Fruit fly (Drosophila melanogaster) whole organism, embryonic: ENCODE results near the gene CG33093.

Source experiments
- C15 ChIP-seq: fragments of 200-800 bp; sonication (Bioruptor generic); IDR thresholded peaks from 3 replicates; pipeline ENCODE4 v1.3.6; 2022; ENCODE audit warnings: missing biosample characterization, missing genetic modification characterization
- CG10267 ChIP-seq: fragments of 200-800 bp; sonication (Bioruptor generic); optimal IDR thresholded peaks from 2 replicates; lab custom pipeline; 2018; ENCODE audit warnings: missing biosample characterization, mild to moderate bottlenecking, missing genetic modification characterization, moderate library complexity
- CG10959 ChIP-seq: fragments of 200-800 bp; sonication (Bioruptor generic); IDR thresholded peaks from 2 replicates; pipeline ENCODE4 v1.3.6; 2022; ENCODE audit warnings: missing biosample characterization, missing genetic modification characterization
- CG11085 ChIP-seq: fragments of 200-800 bp; sonication (Bioruptor generic); IDR thresholded peaks from 2 replicates; pipeline ENCODE4 v1.3.6; 2022; ENCODE audit warnings: missing biosample characterization, missing genetic modification characterization
- CG13287 ChIP-seq: fragments of 200-800 bp; sonication (Bioruptor generic); IDR thresholded peaks from 2 replicates; pipeline ENCODE4 v1.3.6; 2022; ENCODE audit warnings: missing biosample characterization, missing genetic modification characterization; ENCODE audit not compliant: partially characterized antibody
- CG13424 ChIP-seq: fragments of 200-800 bp; sonication (Bioruptor generic); optimal IDR thresholded peaks from 2 replicates; lab custom pipeline; 2019; ENCODE audit warnings: missing biosample characterization, mild to moderate bottlenecking, missing genetic modification characterization, moderate library complexity
- CG14667 ChIP-seq: fragments of 200-800 bp; sonication (Bioruptor generic); IDR thresholded peaks from 2 replicates; pipeline ENCODE4 v1.3.6; 2022; ENCODE audit warnings: missing biosample characterization, missing genetic modification characterization
- CG17612 ChIP-seq: fragments of 200-800 bp; sonication (Bioruptor generic); IDR thresholded peaks from 2 replicates; pipeline ENCODE4 v1.3.6; 2022; ENCODE audit warnings: missing biosample characterization, missing genetic modification characterization
- CG1832 ChIP-seq: fragments of 200-800 bp; sonication (Bioruptor generic); optimal IDR thresholded peaks from 2 replicates; lab custom pipeline; 2017; ENCODE audit warnings: missing biosample characterization, mild to moderate bottlenecking, missing genetic modification characterization, inconsistent platforms
- CG18599 ChIP-seq: fragments of 200-800 bp; sonication (Bioruptor generic); optimal IDR thresholded peaks from 3 replicates; lab custom pipeline; 2017; ENCODE audit warnings: missing biosample characterization, missing genetic modification characterization, mild to moderate bottlenecking, moderate library complexity, missing genetic modification reagents
- CG2116 ChIP-seq: fragments of 200-800 bp; sonication (Bioruptor generic); optimal IDR thresholded peaks from 3 replicates; lab custom pipeline; 2018; ENCODE audit warnings: missing biosample characterization, mild to moderate bottlenecking, missing genetic modification characterization
- CG30020 ChIP-seq: fragments of 200-800 bp; optimal IDR thresholded peaks from 2 replicates; lab custom pipeline; 2019; ENCODE audit warnings: missing biosample characterization, mild to moderate bottlenecking, missing genetic modification characterization, moderate library complexity
- CG31224 ChIP-seq: fragments of 200-800 bp; sonication (Bioruptor generic); IDR thresholded peaks from 2 replicates; pipeline ENCODE4 v1.3.6; 2022; ENCODE audit warnings: missing biosample characterization, missing genetic modification characterization
- CG31388 ChIP-seq: fragments of 200-800 bp; sonication (Bioruptor generic); optimal IDR thresholded peaks from 2 replicates; lab custom pipeline; 2016; ENCODE audit warnings: missing biosample characterization, missing genetic modification characterization
- CG3163 ChIP-seq: fragments of 200-800 bp; sonication (Bioruptor generic); optimal IDR thresholded peaks from 3 replicates; lab custom pipeline; 2016; ENCODE audit warnings: missing biosample characterization, missing genetic modification characterization
- CG6175 ChIP-seq: fragments of 200-800 bp; sonication (Bioruptor generic); IDR thresholded peaks from 3 replicates; pipeline ENCODE4 v1.3.6; 2022; ENCODE audit warnings: missing biosample characterization, missing genetic modification characterization
- CG7556 ChIP-seq: fragments of 200-800 bp; sonication (Bioruptor generic); optimal IDR thresholded peaks from 2 replicates; lab custom pipeline; 2017; ENCODE audit warnings: missing biosample characterization, mild to moderate bottlenecking, missing genetic modification characterization
- CG8359 ChIP-seq: fragments of 200-800 bp; sonication (Bioruptor generic); optimal IDR thresholded peaks from 2 replicates; lab custom pipeline; 2017; ENCODE audit warnings: missing biosample characterization, mild to moderate bottlenecking, missing genetic modification characterization, borderline replicate concordance
- CG8944 ChIP-seq: fragments of 200-800 bp; sonication (Bioruptor generic); optimal IDR thresholded peaks from 3 replicates; lab custom pipeline; 2016; ENCODE audit warnings: missing biosample characterization, missing genetic modification characterization
- CHES-1-like ChIP-seq: fragments of 200-800 bp; sonication (Bioruptor generic); optimal IDR thresholded peaks from 2 replicates; lab custom pipeline; 2016; ENCODE audit warnings: missing biosample characterization, missing genetic modification characterization
- Gug ChIP-seq: fragments of 200-800 bp; sonication (Bioruptor generic); IDR thresholded peaks from 4 replicates; pipeline ENCODE4 v1.3.6; 2022; ENCODE audit warnings: missing biosample characterization, missing genetic modification characterization
- H2.0 ChIP-seq: fragments of 200-800 bp; sonication (Bioruptor generic); IDR thresholded peaks from 2 replicates; pipeline ENCODE4 v1.3.6; 2022; ENCODE audit warnings: missing biosample characterization, missing genetic modification characterization
- HLHmδ ChIP-seq: fragments of 200-800 bp; sonication (Bioruptor generic); optimal IDR thresholded peaks from 2 replicates; lab custom pipeline; 2018; ENCODE audit warnings: missing biosample characterization, mild to moderate bottlenecking, missing genetic modification characterization, moderate library complexity
- Hr78 ChIP-seq, 2 experiments: fragments of 200-800 bp in 1 of 2; fragments of >200 bp in 1 of 2; sonication (Bioruptor generic) in 1 of 2; optimal IDR thresholded peaks; 2 replicates each; lab custom pipeline; 2017 to 2019; ENCODE audit warnings: missing biosample characterization in 2 of 2, missing genetic modification characterization in 2 of 2, mild to moderate bottlenecking in 1 of 2, moderate library complexity in 1 of 2
- Myb ChIP-seq: fragments of 200-800 bp; sonication (Bioruptor generic); optimal IDR thresholded peaks from 2 replicates; lab custom pipeline; 2016; ENCODE audit warnings: missing biosample characterization, missing genetic modification characterization
- NfI ChIP-seq: fragments of 200-800 bp; sonication (Bioruptor generic); optimal IDR thresholded peaks from 3 replicates; lab custom pipeline; 2018; ENCODE audit warnings: missing biosample characterization, mild to moderate bottlenecking, missing genetic modification characterization, moderate library complexity
- Trl ChIP-seq, 3 experiments: fragments of >200 bp in 2 of 3; fragments of 200-800 bp in 1 of 3; sonication (Bioruptor generic) in 1 of 3; optimal IDR thresholded peaks; 2 replicates in 1 of 3; 3 replicates in 2 of 3; lab custom pipeline; 2016 to 2017; ENCODE audit warnings: missing biosample characterization in 1 of 3, missing genetic modification characterization in 1 of 3
- Xbp1 ChIP-seq: fragments of 200-800 bp; sonication (Bioruptor generic); optimal IDR thresholded peaks from 3 replicates; lab custom pipeline; 2016; ENCODE audit warnings: missing biosample characterization, mild to moderate bottlenecking, missing genetic modification characterization
- ab ChIP-seq: fragments of 200-800 bp; sonication (Bioruptor generic); optimal IDR thresholded peaks from 2 replicates; lab custom pipeline; 2016; ENCODE audit warnings: missing biosample characterization, missing genetic modification characterization
- ac ChIP-seq: fragments of 200-800 bp; sonication (Bioruptor generic); optimal IDR thresholded peaks from 3 replicates; lab custom pipeline; 2017; ENCODE audit warnings: missing biosample characterization, mild to moderate bottlenecking, missing genetic modification characterization
- ato ChIP-seq: fragments of 200-800 bp; sonication (Bioruptor generic); IDR thresholded peaks from 2 replicates; pipeline ENCODE4 v1.3.6; 2022; ENCODE audit warnings: missing biosample characterization, missing genetic modification characterization; ENCODE audit not compliant: partially characterized antibody
- bowl ChIP-seq: fragments of 200-800 bp; sonication (Bioruptor generic); IDR thresholded peaks from 2 replicates; pipeline ENCODE4 v1.3.6; 2022; ENCODE audit warnings: missing biosample characterization, missing genetic modification characterization
- caup ChIP-seq: fragments of 200-800 bp; sonication (Bioruptor generic); optimal IDR thresholded peaks from 3 replicates; lab custom pipeline; 2017; ENCODE audit warnings: missing biosample characterization, mild to moderate bottlenecking, missing genetic modification characterization, moderate library complexity; ENCODE audit not compliant: severe bottlenecking
- dpn ChIP-seq, 2 experiments: fragments of 200-800 bp; sonication (Bioruptor generic); optimal IDR thresholded peaks; 3 replicates each; lab custom pipeline; 2016; ENCODE audit warnings: missing biosample characterization in 2 of 2, missing genetic modification characterization in 2 of 2
- emc ChIP-seq: fragments of 200-800 bp; sonication (Bioruptor generic); optimal IDR thresholded peaks from 2 replicates; lab custom pipeline; 2016; ENCODE audit warnings: missing biosample characterization, missing genetic modification characterization
- ewg ChIP-seq: fragments of 200-800 bp; sonication (Bioruptor generic); optimal IDR thresholded peaks from 3 replicates; lab custom pipeline; 2017; ENCODE audit warnings: mild to moderate bottlenecking, missing biosample characterization, missing genetic modification reagents, missing genetic modification characterization
- exex ChIP-seq: fragments of 200-800 bp; sonication (Bioruptor generic); optimal IDR thresholded peaks from 4 replicates; lab custom pipeline; 2018; ENCODE audit warnings: missing biosample characterization, mild to moderate bottlenecking, missing genetic modification characterization, moderate library complexity
- grn ChIP-seq: fragments of 200-800 bp; sonication (Bioruptor generic); optimal IDR thresholded peaks from 3 replicates; lab custom pipeline; 2017; ENCODE audit warnings: missing biosample characterization, missing genetic modification characterization
- h ChIP-seq: fragments of >200 bp; optimal IDR thresholded peaks from 2 replicates; lab custom pipeline; 2017
- jigr1 ChIP-seq: fragments of 200-800 bp; sonication (Bioruptor generic); IDR thresholded peaks from 3 replicates; pipeline ENCODE4 v1.3.6; 2022; ENCODE audit warnings: missing biosample characterization, missing genetic modification characterization
- lab ChIP-seq: fragments of 200-800 bp; sonication (Bioruptor generic); optimal IDR thresholded peaks from 3 replicates; lab custom pipeline; 2017; ENCODE audit warnings: missing biosample characterization, missing genetic modification characterization, mild to moderate bottlenecking, moderate library complexity, missing genetic modification reagents
- lmd ChIP-seq: fragments of 200-800 bp; sonication (Bioruptor generic); IDR thresholded peaks from 2 replicates; pipeline ENCODE4 v1.3.6; 2022; ENCODE audit warnings: missing biosample characterization, missing genetic modification characterization
- mirr ChIP-seq: fragments of 200-800 bp; sonication (Bioruptor generic); optimal IDR thresholded peaks from 3 replicates; lab custom pipeline; 2018; ENCODE audit warnings: missing biosample characterization, mild to moderate bottlenecking, missing genetic modification characterization
- nmo ChIP-seq: fragments of 200-800 bp; sonication (Bioruptor generic); optimal IDR thresholded peaks from 2 replicates; lab custom pipeline; 2018; ENCODE audit warnings: missing biosample characterization, mild to moderate bottlenecking, missing genetic modification characterization, moderate library complexity
- phol ChIP-seq: fragments of 200-800 bp; sonication (Bioruptor generic); optimal IDR thresholded peaks from 3 replicates; lab custom pipeline; 2018; ENCODE audit warnings: missing biosample characterization, mild to moderate bottlenecking, missing genetic modification characterization, moderate library complexity
- prd ChIP-seq, 3 experiments: fragments of >200 bp in 2 of 3; fragments of 200-800 bp in 1 of 3; sonication (Bioruptor generic) in 1 of 3; optimal IDR thresholded peaks in 2 of 3; IDR thresholded peaks in 1 of 3; 2 replicates in 2 of 3; 3 replicates in 1 of 3; pipeline versions ENCODE4 v1.3.6 to Lab custom; 2017 to 2022; ENCODE audit warnings: missing biosample characterization in 1 of 3, missing genetic modification characterization in 1 of 3
- sima ChIP-seq: fragments of 200-800 bp; sonication (Bioruptor generic); optimal IDR thresholded peaks from 2 replicates; lab custom pipeline; 2016; ENCODE audit warnings: missing biosample characterization, missing genetic modification characterization
- slp2 ChIP-seq: fragments of 200-800 bp; sonication (Bioruptor generic); optimal IDR thresholded peaks from 2 replicates; lab custom pipeline; 2016; ENCODE audit warnings: missing biosample characterization, missing genetic modification characterization
- tgo ChIP-seq: fragments of 200-800 bp; sonication (Bioruptor generic); IDR thresholded peaks from 3 replicates; pipeline ENCODE4 v1.3.6; 2022; ENCODE audit warnings: missing biosample characterization, missing genetic modification characterization
- wor ChIP-seq: fragments of 200-800 bp; sonication (Bioruptor generic); IDR thresholded peaks from 2 replicates; pipeline ENCODE4 v1.3.6; 2022; ENCODE audit warnings: missing biosample characterization, missing genetic modification characterization

Gene CG33093

dm6 chr3R:22547585-22548022 is 15.9 kb upstream of the CG33093 start, which contains the start of gene AdipoR (continued):
- TF ChIP-seq Hr78 (GFP tag; optimal IDR thresholded peaks at IDR 0.05; lab: Kevin White, UChicago) (no peak), ab (GFP tag; lab: Kevin White, UChicago) (no peak), CG10959 (GFP tag; lab: Robert Waterston, UW) (no peak), CG1832 (GFP tag; lab: Kevin White, UChicago) (no peak), tgo (no peak), emc (GFP tag; lab: Kevin White, UChicago) (no peak), CG7556 (GFP tag; lab: Kevin White, UChicago) (no peak), HLHmδ (GFP tag; lab: Kevin White, UChicago) (no peak), wor (no peak), CG8359 (GFP tag; lab: Kevin White, UChicago) (no peak), Myb (peak; percentile 74), CG31224 (GFP tag; lab: Robert Waterston, UW) (no peak), phol (tag; lab: Kevin White, UChicago) (peak; percentile 69), CG14667 (no peak), lmd (GFP tag; lab: Robert Waterston, UW) (no peak), CG30020 (tag; lab: Kevin White, UChicago) (no peak), exex (peak; percentile 24), CHES-1-like (GFP tag; lab: Kevin White, UChicago) (peak; percentile 38), CG8944 (GFP tag; lab: Kevin White, UChicago) (no peak), dpn (GFP tag; optimal IDR thresholded peaks at IDR 0.05; lab: Kevin White, UChicago) (no peak), bowl (GFP tag; lab: Robert Waterston, UW) (no peak), grn (GFP tag; lab: Kevin White, UChicago) (no peak), CG17612 (GFP tag; lab: Robert Waterston, UW) (no peak), Trl (optimal IDR thresholded peaks at IDR 0.05; lab: Kevin White, UChicago) (no peak), Trl (GFP tag; optimal IDR thresholded peaks at IDR 0.05; lab: Kevin White, UChicago) (peak; percentile 11), CG18599 (no peak), CG13424 (tag; lab: Kevin White, UChicago) (peak; percentile 14), NfI (GFP tag; lab: Kevin White, UChicago) (no peak), lab (GFP tag; lab: Kevin White, UChicago) (peak; percentile 48), CG13287 (GFP tag; lab: Robert Waterston, UW) (peak; percentile 54), ac (no peak), H2.0 (GFP tag; lab: Robert Waterston, UW) (no peak), CG2116 (GFP tag; lab: Kevin White, UChicago) (peak; percentile 47), jigr1 (GFP tag; lab: Robert Waterston, UW) (no peak), Xbp1 (no peak), slp2 (GFP tag; lab: Kevin White, UChicago) (no peak), prd (optimal IDR thresholded peaks at IDR 0.05; lab: Kevin White, UChicago) (no peak), prd (GFP tag; IDR thresholded peaks at IDR 0.05; lab: Robert Waterston, UW) (no peak), ato (0 out of 2 replicates have a peak, but pooled peaks have one; percentile 41), caup (no peak), sima (no peak), nmo (GFP tag; lab: Kevin White, UChicago) (peak; percentile 58), CG31388 (no peak), mirr (GFP tag; lab: Kevin White, UChicago) (peak; percentile 14), ewg (GFP tag; lab: Kevin White, UChicago) (peak; percentile 62), h (lab: Kevin White, UChicago) (no peak), CG10267 (tag; lab: Kevin White, UChicago) (peak; percentile 56), Gug (GFP tag; lab: Robert Waterston, UW) (no peak), CG3163 (GFP tag; lab: Kevin White, UChicago) (no peak), CG11085 (GFP tag; lab: Robert Waterston, UW) (no peak), C15 (GFP tag; lab: Robert Waterston, UW) (no peak), CG6175 (no peak)
